Fruit fly (Drosophila melanogaster) S2 (cell line): ENCODE results near the gene miple2.

Experiments used
- CG8478 ChIP-seq: fragments of >200 bp; optimal IDR thresholded peaks from 2 replicates; lab custom pipeline; 2018
- CTCF ChIP-seq, 2 experiments: fragments of >200 bp; optimal IDR thresholded peaks; 2 replicates each; lab custom pipeline; 2018

The miple2 gene

dm6 chr3L:284253-284652, 13.3 kb downstream of the miple2 start:
- TF ChIP-seq CG8478 (lab: Kevin White, UChicago): no peak
- TF ChIP-seq CTCF (optimal IDR thresholded peaks at IDR 0.05; lab: Kevin White, UChicago): no peak

- TF ChIP-seq CTCF (optimal IDR thresholded peaks at IDR 0.05; lab: Kevin White, UChicago) (no peak), CG8478 (lab: Kevin White, UChicago) (no peak)
These were observed 20.7 kb downstream of the miple2 start for dm6 chr3L:291583-292145.

DNA sequence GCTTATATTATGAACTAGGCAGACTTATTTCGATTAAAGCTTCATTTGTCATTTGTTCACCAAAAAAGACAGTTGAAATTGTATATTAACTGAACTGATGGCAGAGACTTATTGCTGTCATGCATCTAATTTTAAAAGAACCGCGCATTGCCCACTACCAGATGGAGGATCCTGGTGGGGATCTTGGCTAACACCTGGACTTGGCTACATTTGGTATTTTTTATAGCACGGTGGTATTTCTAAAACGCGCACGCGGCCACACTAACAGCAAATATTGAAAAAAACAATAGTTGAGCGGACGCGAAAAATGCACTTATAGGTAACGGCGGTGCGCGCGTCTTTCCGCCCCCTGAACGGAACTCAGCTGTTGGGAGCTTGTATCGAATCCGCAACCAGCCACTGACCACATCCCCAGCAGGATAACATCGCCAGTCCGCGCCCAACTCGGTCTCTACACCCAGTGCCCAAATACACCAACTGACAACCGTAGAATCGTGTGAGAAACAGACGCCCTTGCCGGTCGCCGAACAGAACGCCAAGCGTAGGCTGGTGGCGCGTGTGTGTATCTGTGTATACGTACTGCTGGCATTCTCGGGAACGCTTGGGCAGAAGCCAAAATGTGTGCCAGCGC, 21.3 kb downstream of the miple2 start:
- peak; percentile 40 to 48 for TF ChIP-seq CTCF (optimal IDR thresholded peaks at IDR 0.05; lab: Kevin White, UChicago)
- no peak for TF ChIP-seq CG8478 (lab: Kevin White, UChicago)

- TF ChIP-seq CTCF (optimal IDR thresholded peaks at IDR 0.05; lab: Kevin White, UChicago): no peak
- TF ChIP-seq CG8478 (lab: Kevin White, UChicago): no peak
These were observed 23.9 kb downstream of the miple2 start for dm6 chr3L:294841-295408.

- no peak for TF ChIP-seq CTCF (optimal IDR thresholded peaks at IDR 0.05; lab: Kevin White, UChicago)
- no peak for TF ChIP-seq CG8478 (lab: Kevin White, UChicago)
These were observed 26.2 kb downstream of the miple2 start for dm6 chr3L:297240-297639.

dm6 chr3L:298459-298858, 27.5 kb downstream of the miple2 start:
- TF ChIP-seq CTCF (optimal IDR thresholded peaks at IDR 0.05; lab: Kevin White, UChicago): no peak
- TF ChIP-seq CG8478 (lab: Kevin White, UChicago): no peak

DNA sequence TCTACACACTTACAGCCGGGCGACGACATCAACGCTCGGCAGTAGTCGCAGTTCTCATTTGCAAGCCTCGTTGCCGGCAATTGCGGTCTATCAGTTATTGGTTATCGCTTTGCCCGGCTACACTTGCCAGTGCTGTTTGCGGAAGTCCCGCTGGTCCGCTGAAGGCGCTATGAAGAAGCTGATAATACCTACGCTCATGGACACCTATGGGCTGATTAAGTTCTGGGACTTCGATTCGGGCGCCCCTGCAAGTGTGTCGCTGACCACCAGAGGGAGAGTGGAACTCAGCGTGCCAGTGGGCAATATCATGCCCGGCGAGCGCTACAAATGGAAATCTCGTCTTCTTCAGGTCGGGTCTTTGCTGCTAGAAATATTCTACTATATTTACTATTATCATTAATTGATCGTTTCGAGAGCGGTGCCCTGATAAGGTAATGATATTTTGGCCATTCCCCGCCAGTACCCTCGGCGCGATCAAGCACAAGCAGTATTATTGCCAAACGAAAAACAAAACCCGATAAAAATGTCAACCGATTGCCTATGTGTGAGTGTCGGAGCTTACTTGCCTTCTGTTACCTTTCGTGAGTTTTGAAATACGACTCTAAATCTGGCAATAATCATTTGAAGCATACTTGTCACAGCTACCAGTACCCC, 29.1 kb downstream of the miple2 start:
- TF ChIP-seq CTCF (optimal IDR thresholded peaks at IDR 0.05; lab: Kevin White, UChicago): no peak
- TF ChIP-seq CG8478 (lab: Kevin White, UChicago): no peak

- TF ChIP-seq CG8478 (lab: Kevin White, UChicago): no peak
These were observed 40.6 kb downstream of the miple2 start for dm6 chr3L:311607-312006.

DNA sequence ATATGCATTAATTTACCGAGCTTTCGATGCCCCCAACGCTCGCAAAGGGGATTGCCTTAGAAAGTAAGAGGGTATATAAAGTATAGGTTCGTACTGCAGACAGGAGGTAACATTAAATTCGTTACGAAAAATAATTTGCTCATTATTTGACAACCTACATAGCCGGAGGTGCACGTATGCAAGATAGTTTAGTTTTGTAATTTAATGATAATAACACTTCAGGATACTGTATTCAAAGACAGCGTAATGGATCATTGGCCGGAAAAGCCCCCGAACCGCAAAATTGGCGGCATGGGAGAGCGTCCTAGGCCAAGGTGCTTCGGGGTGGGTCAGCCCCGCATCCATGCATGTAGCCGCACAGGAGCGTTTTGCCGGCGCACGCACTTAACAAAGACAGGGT, 41.3 kb downstream of the miple2 start:
- TF ChIP-seq CTCF (optimal IDR thresholded peaks at IDR 0.05; lab: Kevin White, UChicago): no peak
- TF ChIP-seq CG8478 (lab: Kevin White, UChicago): no peak

DNA sequence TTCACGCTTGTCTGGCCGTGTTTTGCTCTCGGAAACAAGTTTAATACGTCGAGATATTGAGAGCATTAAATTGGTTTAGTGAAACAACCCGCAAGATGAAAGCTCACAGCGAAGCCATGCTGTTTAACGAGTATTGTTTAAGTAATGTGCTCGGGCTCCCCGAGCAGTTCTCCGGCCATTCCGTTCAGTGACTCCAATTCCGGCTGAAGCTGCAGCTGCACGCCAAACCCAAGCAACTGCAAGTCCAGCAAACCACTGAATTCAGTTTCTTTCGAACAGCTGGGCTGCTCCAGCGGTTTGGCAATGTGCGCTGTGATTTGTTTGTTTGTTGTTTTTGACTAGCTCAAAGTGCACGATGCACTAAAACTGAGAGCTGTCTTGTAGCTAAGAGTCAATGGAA, 44.1 kb downstream of the miple2 start:
- no peak for TF ChIP-seq CTCF (optimal IDR thresholded peaks at IDR 0.05; lab: Kevin White, UChicago)
- TF ChIP-seq CG8478 (lab: Kevin White, UChicago): no peak

DNA sequence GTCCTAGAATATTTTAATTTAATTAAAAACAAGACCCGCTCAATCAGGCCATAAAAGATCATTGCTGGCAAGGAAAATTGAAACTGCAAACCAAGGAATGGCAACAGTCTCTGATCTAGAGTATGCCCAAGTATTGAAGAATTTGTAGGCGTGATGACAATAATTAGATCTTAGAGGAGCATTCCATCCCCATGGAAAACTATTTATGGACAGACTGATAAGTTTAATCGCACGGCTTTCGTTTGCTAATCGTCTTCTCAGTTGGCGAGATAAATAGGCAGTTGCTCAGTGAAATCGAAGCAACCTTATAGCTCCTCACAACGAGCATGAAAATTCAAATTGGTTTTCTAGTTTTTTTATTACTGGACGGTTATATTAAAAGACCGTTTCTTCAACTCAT, 45.8 kb downstream of the miple2 start, which contains the start of gene ddbt:
Gene ddbt (plus strand): TSS at position 301 of the 400 bp plus-strand sequence.
- TF ChIP-seq CTCF (optimal IDR thresholded peaks at IDR 0.05; lab: Kevin White, UChicago) (no peak), CG8478 (lab: Kevin White, UChicago) (no peak)

- TF ChIP-seq CTCF (optimal IDR thresholded peaks at IDR 0.05; lab: Kevin White, UChicago) (peak; percentile 19 to 41), CG8478 (lab: Kevin White, UChicago) (peak; percentile 10)
These were observed 48.4 kb downstream of the miple2 start, which contains the start of gene fwd for dm6 chr3L:319145-320009. TSS of gene fwd (minus strand) at chr3L:319884.

DNA sequence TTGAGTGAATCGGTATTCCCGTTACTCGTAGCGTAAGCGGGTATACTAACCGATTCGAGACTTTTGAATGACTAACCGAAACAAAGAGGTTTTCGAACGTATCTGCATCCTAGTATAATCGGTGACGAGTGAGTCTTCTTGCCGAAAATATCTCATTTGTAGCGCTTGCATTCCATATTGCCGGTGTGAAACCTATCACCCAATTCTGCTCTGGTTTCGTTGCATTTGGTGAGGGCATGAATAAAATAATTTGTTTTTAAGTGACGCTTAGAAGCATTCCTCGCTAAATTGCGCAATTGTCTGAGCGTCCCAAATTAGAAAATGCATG, 49.0 kb downstream of the miple2 start:
- no peak for TF ChIP-seq CTCF (optimal IDR thresholded peaks at IDR 0.05; lab: Kevin White, UChicago)
- TF ChIP-seq CG8478 (lab: Kevin White, UChicago): no peak

DNA sequence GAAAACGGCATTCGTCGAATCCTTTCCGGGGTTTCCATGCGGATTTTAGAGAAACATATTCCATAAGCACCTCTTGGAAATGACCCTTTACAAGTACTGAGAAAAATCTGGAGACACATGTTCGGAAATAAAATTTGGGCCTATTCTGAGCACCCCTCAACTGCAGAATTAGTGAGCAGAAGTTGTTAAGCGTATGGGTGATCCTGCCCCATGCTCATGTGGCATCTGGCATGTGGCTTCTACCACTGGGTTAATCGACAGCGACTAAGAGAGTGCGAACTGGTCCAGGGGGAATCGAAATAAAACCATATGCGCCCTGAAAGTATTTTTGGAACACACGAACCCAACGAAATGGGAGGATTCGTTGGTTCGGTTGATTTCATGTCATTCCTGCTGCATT, 49.8 kb downstream of the miple2 start:
- TF ChIP-seq CTCF (optimal IDR thresholded peaks at IDR 0.05; lab: Kevin White, UChicago): no peak
- no peak for TF ChIP-seq CG8478 (lab: Kevin White, UChicago)
